Fruit fly (Drosophila melanogaster): ENCODE data around the gene Apoltp.
A peak's percentile ranks its signal among the peaks of the same experiment; 100 is the strongest.

The Apoltp gene

dm6 chr2L:9700454-9700853 lies 66.5 kb downstream of the Apoltp start, which contains the start of gene pelo (continued):
- TF ChIP-seq CG3919 (GFP tag; optimal IDR thresholded peaks at IDR 0.05) (peak; percentile 40), Ets96B (tag; optimal IDR thresholded peaks at IDR 0.05) (peak; percentile 53), CG1621 (tag; optimal IDR thresholded peaks at IDR 0.05) (peak; percentile 29), Hr38 (GFP tag; optimal IDR thresholded peaks at IDR 0.05) (no peak), eg (GFP tag; IDR thresholded peaks at IDR 0.05) (no peak), Gug (GFP tag; IDR thresholded peaks at IDR 0.05) (no peak), CG6792 (GFP tag; optimal IDR thresholded peaks at IDR 0.05) (peak; percentile 38), Eip93F (GFP tag; optimal IDR thresholded peaks at IDR 0.05) (peak; percentile 55), salr (GFP tag; optimal IDR thresholded peaks at IDR 0.05) (no peak), dac (GFP tag; optimal IDR thresholded peaks at IDR 0.05) (no peak), CG3032 (tag; optimal IDR thresholded peaks at IDR 0.05) (peak; percentile 48), Lpt (GFP tag; optimal IDR thresholded peaks at IDR 0.05) (no peak), Sox14 (GFP tag; optimal IDR thresholded peaks at IDR 0.05) (peak; percentile 22), Smox (GFP tag; optimal IDR thresholded peaks at IDR 0.05) (no peak), CG9139 (GFP tag; optimal IDR thresholded peaks at IDR 0.05) (no peak), CG10631 (GFP tag; optimal IDR thresholded peaks at IDR 0.05) (peak; percentile 52), CG7368 (GFP tag; optimal IDR thresholded peaks at IDR 0.05) (no peak), Hr4 (GFP tag; optimal IDR thresholded peaks at IDR 0.05) (peak; percentile 27)

- TF ChIP-seq CG11294 (GFP tag; IDR thresholded peaks at IDR 0.05) (no peak), esn (GFP tag; optimal IDR thresholded peaks at IDR 0.05) (no peak), fkh (GFP tag; optimal IDR thresholded peaks at IDR 0.05) (peak; percentile 25)
Measured at dm6 chr2L:9703000-9703399, 69.0 kb downstream of the Apoltp start.

dm6 chr2L:9704343-9704742 lies 70.4 kb downstream of the Apoltp start:
- TF ChIP-seq CG9139 (GFP tag; optimal IDR thresholded peaks at IDR 0.05) (no peak), CG6163 (GFP tag; IDR thresholded peaks at IDR 0.05) (0 out of 3 replicates have a peak, but pooled peaks have one; percentile 36), dac (GFP tag; optimal IDR thresholded peaks at IDR 0.05) (no peak), eg (GFP tag; IDR thresholded peaks at IDR 0.05) (peak; percentile 27; the same call in 1 of the 3 replicates), Eip78C (GFP tag) (no peak), CG8319 (GFP tag; optimal IDR thresholded peaks at IDR 0.05) (no peak), dsx (GFP tag; optimal IDR thresholded peaks at IDR 0.05; ENCODE audit: poor library complexity, severe bottlenecking) (peak; percentile 43), ss (GFP tag; optimal IDR thresholded peaks at IDR 0.05) (peak in 1 of 2 experiments; percentile 76), achi (GFP tag; optimal IDR thresholded peaks at IDR 0.05) (no peak), CG16779 (tag; optimal IDR thresholded peaks at IDR 0.05) (no peak), CG10669 (GFP tag; optimal IDR thresholded peaks at IDR 0.05) (no peak), CG8119 (GFP tag; IDR thresholded peaks at IDR 0.05) (0 out of 3 replicates have a peak, but pooled peaks have one; percentile 14), CG6792 (GFP tag; optimal IDR thresholded peaks at IDR 0.05) (no peak), spab (GFP tag; optimal IDR thresholded peaks at IDR 0.05) (no peak), CG6276 (GFP tag; optimal IDR thresholded peaks at IDR 0.05) (peak; percentile 1), Hr4 (GFP tag; optimal IDR thresholded peaks at IDR 0.05) (no peak)

- TF ChIP-seq CG8119 (GFP tag; IDR thresholded peaks at IDR 0.05): no peak
- no peak for TF ChIP-seq achi (GFP tag; optimal IDR thresholded peaks at IDR 0.05)
- TF ChIP-seq spab (GFP tag; optimal IDR thresholded peaks at IDR 0.05): no peak
Measured at dm6 chr2L:9705291-9705690, 71.3 kb downstream of the Apoltp start.

Measured in whole organism, prepupa.